Worm (Caenorhabditis elegans): ENCODE measurements around the gene C03G6.17.

DNA sequence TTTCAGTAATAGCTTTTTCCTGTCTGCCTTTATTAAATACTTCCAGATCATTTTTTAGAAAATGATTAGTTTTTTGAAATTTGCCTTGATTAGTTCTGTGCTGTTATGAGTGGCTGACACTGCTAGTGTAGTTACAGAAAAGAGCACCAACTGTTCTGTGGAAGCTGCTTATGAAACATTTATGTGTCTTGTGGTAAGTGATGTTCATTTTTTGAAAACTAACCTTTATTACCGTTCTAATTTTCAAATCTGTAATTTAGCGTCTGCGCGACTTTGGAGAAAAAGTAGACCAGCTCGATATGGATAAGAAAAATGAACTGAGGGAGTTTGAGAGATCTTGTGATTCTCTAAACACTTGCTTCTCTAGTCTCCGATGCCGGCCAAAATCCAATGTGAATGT is 11.3 kb downstream of the C03G6.17 start, which contains the start of gene srj-14:
- no peak for TF ChIP-seq him-1 (tag; optimal IDR thresholded peaks at IDR 0.05)
- TF ChIP-seq W03F9.2 (tag; optimal IDR thresholded peaks at IDR 0.05), result no peak
- TF ChIP-seq dao-5 (tag; optimal IDR thresholded peaks at IDR 0.05), result no peak

Data from whole organism, L4/young adult.